Fruit fly (Drosophila melanogaster): ENCODE results near the gene sws.

Gene sws

DNA sequence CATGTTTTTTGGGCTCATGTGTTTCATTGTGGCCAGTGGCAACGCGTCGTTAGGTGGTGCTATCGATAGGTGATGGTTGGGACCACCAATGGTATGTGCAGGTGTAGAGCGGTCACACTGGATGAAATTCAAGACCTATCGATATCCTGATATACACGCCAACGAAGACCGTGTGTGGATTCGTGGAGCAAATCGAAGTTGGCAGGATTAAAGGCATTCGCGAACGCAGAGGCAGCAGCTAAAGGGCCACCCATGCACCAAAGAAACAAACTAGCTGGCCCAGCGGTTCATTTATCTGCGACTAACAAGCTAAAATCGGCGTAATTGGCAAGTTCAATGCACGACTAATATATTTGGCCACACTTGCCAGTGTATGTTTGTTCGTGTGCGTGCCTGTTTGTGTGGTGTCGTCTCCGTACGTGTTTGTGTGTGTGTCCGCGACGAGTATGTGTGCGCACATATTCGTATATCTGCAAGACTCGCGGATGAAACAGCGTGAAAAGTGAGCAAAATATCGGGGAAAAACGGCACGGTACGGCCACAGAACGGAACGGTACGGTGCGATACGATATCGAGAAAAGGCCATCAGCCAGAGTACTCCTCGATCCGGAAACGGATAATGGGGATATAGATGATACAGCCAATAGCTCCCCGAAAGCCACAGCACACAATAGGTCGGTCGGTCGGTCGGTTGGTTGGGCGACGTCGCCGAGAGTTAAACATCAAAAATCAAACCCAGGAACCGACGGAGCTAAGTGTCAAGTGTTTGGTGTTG, 32.1 kb downstream of the sws start, which contains the start of gene Ubr3:
Gene Ubr3 (plus strand): TSS at position 99 of the 775 bp plus-strand sequence.
- TF ChIP-seq CG34406 (GFP tag; optimal IDR thresholded peaks at IDR 0.05) (no peak), Sox14 (GFP tag; optimal IDR thresholded peaks at IDR 0.05) (peak; percentile 36), Eip75B (GFP tag; optimal IDR thresholded peaks at IDR 0.05) (no peak), salr (GFP tag; optimal IDR thresholded peaks at IDR 0.05) (no peak), Gug (GFP tag; IDR thresholded peaks at IDR 0.05) (no peak), CG10669 (GFP tag; optimal IDR thresholded peaks at IDR 0.05) (no peak), dsx (GFP tag; optimal IDR thresholded peaks at IDR 0.05; ENCODE audit: poor library complexity, severe bottlenecking) (no peak), Blimp-1 (GFP tag; optimal IDR thresholded peaks at IDR 0.05) (no peak), CG11294 (GFP tag; IDR thresholded peaks at IDR 0.05) (no peak), CG6792 (GFP tag; optimal IDR thresholded peaks at IDR 0.05) (no peak), CG9139 (GFP tag; optimal IDR thresholded peaks at IDR 0.05) (no peak), vri (GFP tag; optimal IDR thresholded peaks at IDR 0.05) (no peak), Ets96B (tag; optimal IDR thresholded peaks at IDR 0.05) (no peak), CG31627 (GFP tag; optimal IDR thresholded peaks at IDR 0.05) (peak; percentile 1), Sox15 (GFP tag; optimal IDR thresholded peaks at IDR 0.05) (no peak), achi (GFP tag; optimal IDR thresholded peaks at IDR 0.05) (no peak), Hr39 (GFP tag; optimal IDR thresholded peaks at IDR 0.05) (no peak), CG10631 (GFP tag; optimal IDR thresholded peaks at IDR 0.05) (no peak), CG6808 (GFP tag; optimal IDR thresholded peaks at IDR 0.05) (peak; percentile 10), fkh (GFP tag; optimal IDR thresholded peaks at IDR 0.05) (peak; percentile 25), ss (GFP tag; optimal IDR thresholded peaks at IDR 0.05) (peak; percentile 28 to 47), CG7368 (GFP tag; optimal IDR thresholded peaks at IDR 0.05) (no peak), CG8119 (GFP tag; IDR thresholded peaks at IDR 0.05) (no peak), cyc (GFP tag; optimal IDR thresholded peaks at IDR 0.05) (no peak), esn (GFP tag; optimal IDR thresholded peaks at IDR 0.05) (peak; percentile 5), CG8632 (GFP tag; optimal IDR thresholded peaks at IDR 0.05) (no peak), Hr38 (GFP tag; optimal IDR thresholded peaks at IDR 0.05) (no peak), CG3032 (tag; optimal IDR thresholded peaks at IDR 0.05) (no peak), OdsH (GFP tag; optimal IDR thresholded peaks at IDR 0.05) (no peak), CG1621 (tag; optimal IDR thresholded peaks at IDR 0.05) (no peak), CG32006 (GFP tag; optimal IDR thresholded peaks at IDR 0.05) (no peak), eg (GFP tag; IDR thresholded peaks at IDR 0.05) (no peak), Hr4 (GFP tag; optimal IDR thresholded peaks at IDR 0.05) (no peak), Eip78C (GFP tag) (peak; percentile 50), acj6 (GFP tag; optimal IDR thresholded peaks at IDR 0.05) (no peak), CG6854 (GFP tag; optimal IDR thresholded peaks at IDR 0.05) (no peak), spab (GFP tag; optimal IDR thresholded peaks at IDR 0.05) (no peak), Eip93F (GFP tag; optimal IDR thresholded peaks at IDR 0.05) (no peak), topi (GFP tag; optimal IDR thresholded peaks at IDR 0.05) (no peak), Smox (GFP tag; optimal IDR thresholded peaks at IDR 0.05) (no peak), CG6163 (GFP tag; IDR thresholded peaks at IDR 0.05) (0 out of 3 replicates have a peak, but pooled peaks have one; percentile 23), Sox102F (GFP tag; optimal IDR thresholded peaks at IDR 0.05) (no peak), CG16779 (tag; optimal IDR thresholded peaks at IDR 0.05) (no peak), svp (GFP tag) (peak; percentile 76), Ets21C (GFP tag; optimal IDR thresholded peaks at IDR 0.05) (no peak), dac (GFP tag; optimal IDR thresholded peaks at IDR 0.05) (no peak), Met (GFP tag; optimal IDR thresholded peaks at IDR 0.05) (no peak), lz (GFP tag; optimal IDR thresholded peaks at IDR 0.05) (no peak), fd59A (GFP tag; optimal IDR thresholded peaks at IDR 0.05) (no peak), Lpt (GFP tag; optimal IDR thresholded peaks at IDR 0.05) (no peak), CG3919 (GFP tag; optimal IDR thresholded peaks at IDR 0.05) (peak; percentile 8)
